Worm (Caenorhabditis elegans) whole organism, mixed stage, embryonic: ENCODE results near the gene srh-207.

Experiments
- ceh-39 ChIP-seq: fragments of 150-350 bp; optimal IDR thresholded peaks from 2 replicates; lab custom pipeline; 2014; ENCODE audit warnings: missing biosample characterization, missing genetic modification characterization
- elt-3 ChIP-seq: fragments of 150-350 bp; optimal IDR thresholded peaks from 2 replicates; lab custom pipeline; 2014; ENCODE audit warnings: missing biosample characterization, missing genetic modification characterization

- no peak for TF ChIP-seq elt-3 (tag; lab: Kevin White, UChicago)
- no peak for TF ChIP-seq ceh-39
Measured at ce11 chrV:18426280-18426679, 16.2 kb upstream of the srh-207 start, which contains the start of gene srw-83.
